Fruit fly (Drosophila melanogaster) whole organism, embryonic: Measurements from ENCODE around the gene Slc25A46a.

ENCODE experiments used
- Ada2b ChIP-seq: fragments of 200-800 bp; sonication (Bioruptor generic); IDR thresholded peaks from 2 replicates; pipeline ENCODE4 v1.3.6; 2022; ENCODE audit warnings: missing biosample characterization, missing genetic modification characterization
- Awh ChIP-seq: fragments of 200-800 bp; sonication (Bioruptor generic); IDR thresholded peaks from 2 replicates; pipeline ENCODE4, ENCODE4 v1.3.6; 2022; ENCODE audit warnings: missing biosample characterization, missing genetic modification characterization
- BtbVII ChIP-seq: fragments of 200-800 bp; sonication (Bioruptor generic); optimal IDR thresholded peaks from 3 replicates; lab custom pipeline; 2017; ENCODE audit warnings: missing biosample characterization, mild to moderate bottlenecking, missing genetic modification characterization
- CG1024 ChIP-seq: fragments of 200-800 bp; sonication (Bioruptor generic); IDR thresholded peaks from 2 replicates; pipeline ENCODE4 v1.3.6; 2022; ENCODE audit warnings: missing biosample characterization, missing genetic modification characterization
- CG1233 ChIP-seq: fragments of 200-800 bp; sonication (Bioruptor generic); optimal IDR thresholded peaks from 4 replicates; lab custom pipeline; 2018; ENCODE audit warnings: missing biosample characterization, mild to moderate bottlenecking, missing genetic modification characterization
- CG12769 ChIP-seq: fragments of 200-800 bp; sonication (Bioruptor generic); optimal IDR thresholded peaks from 2 replicates; lab custom pipeline; 2019; ENCODE audit warnings: missing biosample characterization, mild to moderate bottlenecking, missing genetic modification characterization, moderate library complexity
- CG14667 ChIP-seq: fragments of 200-800 bp; sonication (Bioruptor generic); IDR thresholded peaks from 2 replicates; pipeline ENCODE4 v1.3.6; 2022; ENCODE audit warnings: missing biosample characterization, missing genetic modification characterization
- CG14710 ChIP-seq: fragments of 200-800 bp; sonication (Bioruptor generic); optimal IDR thresholded peaks from 3 replicates; lab custom pipeline; 2019; ENCODE audit warnings: missing biosample characterization, mild to moderate bottlenecking, missing genetic modification characterization, moderate library complexity
- CG15479 ChIP-seq: fragments of 200-800 bp; sonication (Bioruptor generic); optimal IDR thresholded peaks from 3 replicates; lab custom pipeline; 2019; ENCODE audit warnings: missing biosample characterization, mild to moderate bottlenecking, missing genetic modification characterization, moderate library complexity
- CG16779 ChIP-seq: fragments of 200-800 bp; sonication (Bioruptor generic); IDR thresholded peaks from 2 replicates; pipeline ENCODE4 v1.3.6; 2022; ENCODE audit warnings: missing biosample characterization, missing genetic modification characterization
- CG17568 ChIP-seq: fragments of 200-800 bp; sonication (Bioruptor generic); optimal IDR thresholded peaks from 2 replicates; lab custom pipeline; 2018; ENCODE audit warnings: missing biosample characterization, mild to moderate bottlenecking, missing genetic modification characterization, moderate library complexity
- CG17802 ChIP-seq: fragments of 200-800 bp; sonication (Bioruptor generic); optimal IDR thresholded peaks from 2 replicates; lab custom pipeline; 2018; ENCODE audit warnings: missing biosample characterization, mild to moderate bottlenecking, missing genetic modification characterization, moderate library complexity
- CG2712 ChIP-seq: fragments of 200-800 bp; optimal IDR thresholded peaks from 3 replicates; lab custom pipeline; 2019; ENCODE audit warnings: missing biosample characterization, mild to moderate bottlenecking, missing genetic modification characterization, moderate library complexity
- CG31224 ChIP-seq: fragments of 200-800 bp; sonication (Bioruptor generic); IDR thresholded peaks from 2 replicates; pipeline ENCODE4 v1.3.6; 2022; ENCODE audit warnings: missing biosample characterization, missing genetic modification characterization
- CG32532 ChIP-seq: fragments of 200-800 bp; sonication (Bioruptor generic); IDR thresholded peaks from 2 replicates; pipeline ENCODE4 v1.3.6; 2022; ENCODE audit warnings: missing biosample characterization, missing genetic modification characterization
- CG6175 ChIP-seq: fragments of 200-800 bp; sonication (Bioruptor generic); IDR thresholded peaks from 3 replicates; pipeline ENCODE4 v1.3.6; 2022; ENCODE audit warnings: missing biosample characterization, missing genetic modification characterization
- CG6813 ChIP-seq: fragments of 200-800 bp; sonication (Bioruptor generic); optimal IDR thresholded peaks from 2 replicates; lab custom pipeline; 2017; ENCODE audit warnings: missing biosample characterization, missing genetic modification characterization, mild to moderate bottlenecking, moderate library complexity, missing genetic modification reagents
- CG6854 ChIP-seq: fragments of 200-800 bp; sonication (Bioruptor generic); optimal IDR thresholded peaks from 3 replicates; lab custom pipeline; 2017; ENCODE audit warnings: missing biosample characterization, mild to moderate bottlenecking, missing genetic modification characterization
- CG8359 ChIP-seq: fragments of 200-800 bp; sonication (Bioruptor generic); optimal IDR thresholded peaks from 2 replicates; lab custom pipeline; 2017; ENCODE audit warnings: missing biosample characterization, mild to moderate bottlenecking, missing genetic modification characterization, borderline replicate concordance
- CG9215 ChIP-seq: fragments of 200-800 bp; sonication (Bioruptor generic); IDR thresholded peaks from 2 replicates; pipeline ENCODE4 v1.3.6; 2022; ENCODE audit warnings: missing biosample characterization, missing genetic modification characterization
- CG9817 ChIP-seq: fragments of 200-800 bp; sonication (Bioruptor generic); optimal IDR thresholded peaks from 2 replicates; lab custom pipeline; 2018; ENCODE audit warnings: missing biosample characterization, mild to moderate bottlenecking, missing genetic modification characterization, moderate library complexity
- Deaf1 ChIP-seq: fragments of 200-800 bp; optimal IDR thresholded peaks from 3 replicates; lab custom pipeline; 2019; ENCODE audit warnings: missing biosample characterization, mild to moderate bottlenecking, missing genetic modification characterization, moderate library complexity
- Fer3 ChIP-seq: fragments of 200-800 bp; sonication (Bioruptor generic); optimal IDR thresholded peaks from 2 replicates; lab custom pipeline; 2018; ENCODE audit warnings: missing biosample characterization, mild to moderate bottlenecking, missing genetic modification characterization, moderate library complexity
- H15 ChIP-seq: fragments of 200-800 bp; sonication (Bioruptor generic); IDR thresholded peaks from 3 replicates; pipeline ENCODE4 v1.3.6; 2022; ENCODE audit warnings: missing biosample characterization, missing genetic modification characterization
- HLH4C ChIP-seq: fragments of 200-800 bp; sonication (Bioruptor generic); IDR thresholded peaks from 3 replicates; pipeline ENCODE4 v1.3.6; 2022; ENCODE audit warnings: missing biosample characterization, missing genetic modification characterization; ENCODE audit not compliant: partially characterized antibody
- MTF-1 ChIP-seq: fragments of 200-800 bp; sonication (Bioruptor generic); optimal IDR thresholded peaks from 2 replicates; lab custom pipeline; 2018; ENCODE audit warnings: missing biosample characterization, mild to moderate bottlenecking, missing genetic modification characterization, borderline replicate concordance
- Ravus ChIP-seq: fragments of 200-800 bp; sonication (Bioruptor generic); IDR thresholded peaks from 2 replicates; pipeline ENCODE4 v1.3.6; 2022; ENCODE audit warnings: missing biosample characterization, missing genetic modification characterization
- Ssrp ChIP-seq: fragments of 200-800 bp; sonication (Bioruptor generic); optimal IDR thresholded peaks from 2 replicates; lab custom pipeline; 2018; ENCODE audit warnings: missing biosample characterization, mild to moderate bottlenecking, missing genetic modification characterization, moderate library complexity
- Taf1 ChIP-seq: fragments of 200-800 bp; sonication (Bioruptor generic); IDR thresholded peaks from 2 replicates; pipeline ENCODE4 v1.3.6; 2022; ENCODE audit warnings: missing biosample characterization, missing genetic modification characterization
- Tbp ChIP-seq: fragments of >200 bp; optimal IDR thresholded peaks from 2 replicates; lab custom pipeline; 2018; ENCODE audit warnings: missing biosample characterization, missing genetic modification characterization
- Xrp1 ChIP-seq: fragments of 200-800 bp; sonication (Bioruptor generic); IDR thresholded peaks from 2 replicates; pipeline ENCODE4 v1.3.6; 2022; ENCODE audit warnings: missing biosample characterization, missing genetic modification characterization
- abd-A ChIP-seq: fragments of 200-800 bp; sonication (Bioruptor generic); optimal IDR thresholded peaks from 3 replicates; lab custom pipeline; 2019; ENCODE audit warnings: missing biosample characterization, mild to moderate bottlenecking, missing genetic modification characterization, moderate library complexity
- ac ChIP-seq: fragments of 200-800 bp; sonication (Bioruptor generic); optimal IDR thresholded peaks from 3 replicates; lab custom pipeline; 2017; ENCODE audit warnings: missing biosample characterization, mild to moderate bottlenecking, missing genetic modification characterization
- ash1 ChIP-seq: fragments of 200-800 bp; sonication (Bioruptor generic); optimal IDR thresholded peaks from 2 replicates; lab custom pipeline; 2018; ENCODE audit warnings: missing biosample characterization, mild to moderate bottlenecking, missing genetic modification characterization
- bbx ChIP-seq: fragments of 200-800 bp; sonication (Bioruptor generic); IDR thresholded peaks from 2 replicates; pipeline ENCODE4 v1.3.6; 2022; ENCODE audit warnings: missing biosample characterization, missing genetic modification characterization; ENCODE audit not compliant: partially characterized antibody
- crol ChIP-seq: fragments of 200-800 bp; sonication (Bioruptor generic); IDR thresholded peaks from 2 replicates; pipeline ENCODE4 v1.3.6; 2022; ENCODE audit warnings: missing biosample characterization, missing genetic modification characterization
- crp ChIP-seq, 2 experiments: fragments of 200-800 bp; sonication (Bioruptor generic); optimal IDR thresholded peaks; 2 replicates in 1 of 2; 3 replicates in 1 of 2; lab custom pipeline; 2017; ENCODE audit warnings: missing biosample characterization in 2 of 2, missing genetic modification characterization in 2 of 2, mild to moderate bottlenecking in 1 of 2, moderate library complexity in 1 of 2
- cwo ChIP-seq: fragments of 200-800 bp; sonication (Bioruptor generic); optimal IDR thresholded peaks from 3 replicates; lab custom pipeline; 2017; ENCODE audit warnings: missing biosample characterization, missing genetic modification characterization, mild to moderate bottlenecking, moderate library complexity, missing genetic modification reagents
- fd64A ChIP-seq: fragments of 200-800 bp; sonication (Bioruptor generic); optimal IDR thresholded peaks from 3 replicates; lab custom pipeline; 2018; ENCODE audit warnings: missing biosample characterization, mild to moderate bottlenecking, missing genetic modification characterization
- fd96Cb ChIP-seq: fragments of 200-800 bp; sonication (Bioruptor generic); optimal IDR thresholded peaks from 2 replicates; lab custom pipeline; 2018; ENCODE audit warnings: missing biosample characterization, mild to moderate bottlenecking, missing genetic modification characterization, moderate library complexity
- grau ChIP-seq: fragments of 200-800 bp; optimal IDR thresholded peaks from 3 replicates; lab custom pipeline; 2019; ENCODE audit warnings: missing biosample characterization, mild to moderate bottlenecking, missing genetic modification characterization, moderate library complexity
- gsb ChIP-seq: fragments of 200-800 bp; sonication (Bioruptor generic); IDR thresholded peaks from 2 replicates; pipeline ENCODE4 v1.3.6; 2022; ENCODE audit warnings: missing biosample characterization, missing genetic modification characterization
- kni ChIP-seq: fragments of 200-800 bp; sonication (Bioruptor generic); optimal IDR thresholded peaks from 3 replicates; lab custom pipeline; 2017; ENCODE audit warnings: mild to moderate bottlenecking, missing biosample characterization, missing genetic modification reagents, missing genetic modification characterization
- lola ChIP-seq, 3 experiments: fragments of >200 bp in 2 of 3; fragments of 200-800 bp in 1 of 3; sonication (Bioruptor generic) in 1 of 3; optimal IDR thresholded peaks; 2 replicates each; lab custom pipeline; 2017 to 2019; ENCODE audit warnings: missing biosample characterization in 3 of 3, missing genetic modification characterization in 3 of 3, mild to moderate bottlenecking in 1 of 3, moderate library complexity in 1 of 3
- ranshi ChIP-seq: fragments of 200-800 bp; sonication (Bioruptor generic); IDR thresholded peaks from 2 replicates; pipeline ENCODE4 v1.3.6; 2022; ENCODE audit warnings: missing biosample characterization, missing genetic modification characterization
- ro ChIP-seq: fragments of 200-800 bp; sonication (Bioruptor generic); IDR thresholded peaks from 2 replicates; pipeline ENCODE4 v1.3.6; 2022; ENCODE audit warnings: missing biosample characterization, missing genetic modification characterization
- sens ChIP-seq: fragments of 200-800 bp; sonication (Bioruptor generic); peaks from one replicate; lab custom pipeline; 2016; ENCODE audit warnings: missing biosample characterization, missing genetic modification characterization
- seq ChIP-seq: fragments of 200-800 bp; sonication (Bioruptor generic); IDR thresholded peaks from 2 replicates; pipeline ENCODE4 v1.3.6; 2022; ENCODE audit warnings: missing biosample characterization, missing genetic modification characterization
- sr ChIP-seq: fragments of 200-800 bp; sonication (Bioruptor generic); IDR thresholded peaks from 3 replicates; pipeline ENCODE4 v1.3.6; 2022; ENCODE audit warnings: missing biosample characterization, missing genetic modification characterization
- tgo ChIP-seq: fragments of 200-800 bp; sonication (Bioruptor generic); IDR thresholded peaks from 3 replicates; pipeline ENCODE4 v1.3.6; 2022; ENCODE audit warnings: missing biosample characterization, missing genetic modification characterization
- tio ChIP-seq: fragments of 200-800 bp; sonication (Bioruptor generic); optimal IDR thresholded peaks from 2 replicates; lab custom pipeline; 2017; ENCODE audit warnings: missing biosample characterization, missing genetic modification characterization, inconsistent platforms
- toy ChIP-seq: fragments of 200-800 bp; sonication (Bioruptor generic); IDR thresholded peaks from 2 replicates; pipeline ENCODE4 v1.3.6; 2022; ENCODE audit warnings: missing biosample characterization, missing genetic modification characterization
- vvl ChIP-seq: fragments of 200-800 bp; sonication (Bioruptor generic); IDR thresholded peaks from 2 replicates; pipeline ENCODE4 v1.3.6; 2022; ENCODE audit warnings: missing biosample characterization, missing genetic modification characterization

Slc25A46a gene

DNA sequence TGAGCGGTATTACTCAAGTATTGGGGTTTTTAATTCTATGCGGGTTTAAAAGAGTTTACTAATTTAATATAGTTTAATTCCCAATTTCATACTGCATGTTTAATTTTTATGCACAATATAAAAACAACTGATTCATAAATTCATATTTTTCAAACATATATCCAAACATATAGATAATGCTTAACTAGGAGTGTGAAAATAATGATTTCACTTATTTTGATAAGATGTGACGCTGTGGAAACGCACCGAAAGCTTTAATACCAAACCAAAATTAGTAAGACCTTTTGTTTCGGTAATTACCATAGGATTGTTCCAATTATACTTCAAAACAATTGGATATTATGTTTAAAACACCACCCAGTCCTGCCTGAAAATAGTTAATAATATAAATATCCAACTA, at the start of gene Slc25A46a (continued):
- TF ChIP-seq Awh (GFP tag; lab: Robert Waterston, UW) (no peak; the same call in 1 of the 2 replicates), Ada2b (GFP tag; lab: Robert Waterston, UW) (no peak), CG1233 (GFP tag; lab: Kevin White, UChicago) (no peak), Fer3 (tag; lab: Kevin White, UChicago) (peak; percentile 4), Ravus (GFP tag; lab: Robert Waterston, UW) (no peak), CG2712 (tag; lab: Kevin White, UChicago) (peak; percentile 5), Deaf1 (tag; lab: Kevin White, UChicago) (no peak), crol (GFP tag; lab: Robert Waterston, UW) (no peak), toy (GFP tag; lab: Robert Waterston, UW) (no peak), fd64A (GFP tag; lab: Kevin White, UChicago) (no peak), CG16779 (GFP tag; lab: Robert Waterston, UW) (no peak), gsb (GFP tag; lab: Robert Waterston, UW) (no peak), ro (GFP tag; lab: Robert Waterston, UW) (no peak), CG8359 (GFP tag; lab: Kevin White, UChicago) (no peak), seq (GFP tag; lab: Robert Waterston, UW) (no peak), lola (GFP tag; optimal IDR thresholded peaks at IDR 0.05; lab: Kevin White, UChicago) (peak in 1 of 3 experiments; percentile 59), kni (no peak), CG15479 (GFP tag; lab: Kevin White, UChicago) (no peak), cwo (no peak), CG17568 (GFP tag; lab: Kevin White, UChicago) (no peak), CG14710 (tag; lab: Kevin White, UChicago) (peak; percentile 32), CG12769 (no peak), fd96Cb (tag; lab: Kevin White, UChicago) (no peak), vvl (GFP tag; lab: Robert Waterston, UW) (peak; percentile 13; the same call in 1 of the 2 replicates), CG6175 (GFP tag; lab: Robert Waterston, UW) (no peak), Taf1 (GFP tag; lab: Robert Waterston, UW) (no peak), tio (no peak), CG32532 (GFP tag; lab: Robert Waterston, UW) (no peak), grau (no peak), sr (GFP tag; lab: Robert Waterston, UW) (no peak), CG14667 (GFP tag; lab: Robert Waterston, UW) (no peak), CG17802 (tag; lab: Kevin White, UChicago) (peak; percentile 72), CG6854 (GFP tag; lab: Kevin White, UChicago) (no peak), HLH4C (GFP tag; lab: Robert Waterston, UW) (no peak), MTF-1 (GFP tag; lab: Kevin White, UChicago) (no peak), CG9215 (GFP tag; lab: Robert Waterston, UW) (no peak), Tbp (GFP tag; lab: Kevin White, UChicago) (no peak), ac (GFP tag; lab: Kevin White, UChicago) (no peak)

DNA sequence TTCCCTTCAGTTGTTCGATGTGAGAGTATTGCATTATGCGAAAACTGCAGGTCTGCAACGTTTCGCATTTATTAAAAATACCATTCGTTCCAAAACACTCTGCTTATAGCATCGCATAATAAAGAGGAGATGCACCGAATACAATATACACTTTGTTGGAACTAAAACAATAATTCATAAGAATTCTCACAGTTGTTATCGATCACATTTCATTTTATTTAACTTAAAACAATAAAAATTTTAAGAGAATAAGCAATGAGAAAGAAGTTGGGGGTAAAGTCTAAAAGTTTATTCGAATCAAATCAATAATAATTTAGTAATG, 49.4 kb upstream of the Slc25A46a start:
- no peak for TF ChIP-seq CG6813
- TF ChIP-seq BtbVII: no peak
- no peak for TF ChIP-seq Ssrp (tag; lab: Kevin White, UChicago)
- TF ChIP-seq CG31224 (GFP tag; lab: Robert Waterston, UW): no peak
- TF ChIP-seq CG1024 (GFP tag; lab: Robert Waterston, UW): peak; percentile 89
- TF ChIP-seq crp (GFP tag; optimal IDR thresholded peaks at IDR 0.05; lab: Kevin White, UChicago): no peak
- TF ChIP-seq ash1 (GFP tag; lab: Kevin White, UChicago): no peak
- TF ChIP-seq ranshi (GFP tag; lab: Robert Waterston, UW): no peak
- TF ChIP-seq abd-A: no peak
- TF ChIP-seq Xrp1 (GFP tag; lab: Robert Waterston, UW): peak; percentile 12; the same call in 1 of the 2 replicates
- no peak for TF ChIP-seq tgo
- TF ChIP-seq sens (GFP tag; lab: Kevin White, UChicago): peak; percentile 49
- no peak for TF ChIP-seq H15 (GFP tag; lab: Robert Waterston, UW)
- TF ChIP-seq bbx (GFP tag; lab: Robert Waterston, UW): no peak
- TF ChIP-seq CG9817 (tag; lab: Kevin White, UChicago): no peak
